Worm (Caenorhabditis elegans): Measurements from ENCODE around the gene nlp-82.

The nlp-82 gene

ce11 chrII:9236283-9236682 is 17.8 kb downstream of the nlp-82 start, which contains the start of gene T26C5.3:
T26C5.3 (plus strand) TSS chrII:9236583.
- TF ChIP-seq pros-1 (tag; optimal IDR thresholded peaks at IDR 0.05), result no peak
- no peak for TF ChIP-seq Y22D7AL.16 (tag; optimal IDR thresholded peaks at IDR 0.05)
- no peak for TF ChIP-seq madf-2 (tag; optimal IDR thresholded peaks at IDR 0.05)
- no peak for TF ChIP-seq ceh-6 (GFP tag; optimal IDR thresholded peaks at IDR 0.05)
- no peak for TF ChIP-seq hlh-8 (tag; optimal IDR thresholded peaks at IDR 0.05)
- no peak for TF ChIP-seq ceh-34 (tag; optimal IDR thresholded peaks at IDR 0.05)
- TF ChIP-seq hlh-15 (tag; optimal IDR thresholded peaks at IDR 0.05), result no peak
- no peak for TF ChIP-seq C38D4.7 (GFP tag; optimal IDR thresholded peaks at IDR 0.05)
- TF ChIP-seq unc-42 (tag; optimal IDR thresholded peaks at IDR 0.05), result no peak
- TF ChIP-seq tbx-2 (tag; optimal IDR thresholded peaks at IDR 0.05), result no peak
- TF ChIP-seq ceh-22 (tag; optimal IDR thresholded peaks at IDR 0.05), result no peak

DNA sequence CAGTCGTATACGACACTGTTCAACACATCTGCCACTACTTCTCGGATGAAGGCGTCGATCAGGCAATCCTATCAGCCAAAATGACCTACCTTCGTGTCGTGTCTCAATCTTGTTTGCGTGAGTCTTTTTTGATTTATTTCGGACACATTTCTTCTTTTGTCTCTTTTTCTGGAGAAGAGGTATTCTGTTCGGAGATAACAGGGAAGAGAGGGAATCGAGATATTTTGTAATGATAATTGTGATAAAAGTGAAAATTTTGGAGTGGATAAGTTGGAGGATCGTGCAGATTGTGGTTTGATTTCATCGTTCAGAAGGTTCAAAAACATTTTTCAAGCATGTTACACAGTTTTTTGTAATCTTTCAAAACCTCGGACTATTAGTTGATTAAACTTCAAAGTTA is 20.3 kb downstream of the nlp-82 start:
- TF ChIP-seq lim-6 (tag; optimal IDR thresholded peaks at IDR 0.05) (no peak), tbx-2 (tag; optimal IDR thresholded peaks at IDR 0.05) (no peak), pha-2 (tag; optimal IDR thresholded peaks at IDR 0.05) (no peak), npax-4 (tag; optimal IDR thresholded peaks at IDR 0.05) (no peak), sdc-2 (tag; optimal IDR thresholded peaks at IDR 0.05) (no peak), fkh-10 (GFP tag; optimal IDR thresholded peaks at IDR 0.05) (no peak), elt-4 (tag; optimal IDR thresholded peaks at IDR 0.05) (no peak), fkh-6 (tag; optimal IDR thresholded peaks at IDR 0.05) (no peak), hlh-15 (tag; optimal IDR thresholded peaks at IDR 0.05) (no peak), ceh-31 (tag; optimal IDR thresholded peaks at IDR 0.05) (no peak)

DNA sequence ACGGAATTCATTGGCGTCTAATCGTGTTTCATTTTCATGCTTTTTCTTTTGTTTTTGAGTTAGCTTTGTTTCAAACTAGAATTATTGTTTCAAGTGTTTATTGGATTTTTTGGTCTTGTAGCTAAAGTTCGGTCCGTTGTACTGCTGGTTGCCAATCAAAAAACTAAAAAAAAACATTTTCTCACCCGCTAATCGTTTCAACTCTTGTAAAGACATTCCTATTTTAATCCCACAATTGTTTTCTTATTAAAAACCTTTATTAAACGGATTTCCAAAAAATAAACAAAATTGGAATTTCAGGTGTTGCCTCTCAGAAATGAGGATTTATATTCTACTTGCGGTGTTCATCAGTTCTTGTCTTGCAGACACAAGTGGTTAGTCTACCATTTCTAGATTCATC is 21.2 kb downstream of the nlp-82 start, which contains the start of gene T26C5.2:
Gene T26C5.2, plus strand, starts transcription at position 301 of the 400 bp plus-strand sequence.
- TF ChIP-seq hlh-30 (tag; optimal IDR thresholded peaks at IDR 0.05; ENCODE audit: insufficient read depth) (no peak), K02D7.2 (tag; optimal IDR thresholded peaks at IDR 0.05) (no peak), ceh-2 (tag; optimal IDR thresholded peaks at IDR 0.05) (no peak), hlh-6 (tag; optimal IDR thresholded peaks at IDR 0.05) (no peak), dve-1 (tag; optimal IDR thresholded peaks at IDR 0.05) (no peak), ceh-24 (tag; optimal IDR thresholded peaks at IDR 0.05) (no peak), zip-5 (tag; optimal IDR thresholded peaks at IDR 0.05) (no peak), unc-42 (tag; optimal IDR thresholded peaks at IDR 0.05) (no peak), ceh-30 (tag; optimal IDR thresholded peaks at IDR 0.05) (no peak), pha-2 (tag; optimal IDR thresholded peaks at IDR 0.05) (no peak), elt-4 (tag; optimal IDR thresholded peaks at IDR 0.05) (no peak), pros-1 (tag; optimal IDR thresholded peaks at IDR 0.05) (no peak), fkh-10 (GFP tag; optimal IDR thresholded peaks at IDR 0.05) (no peak), ceh-22 (tag; optimal IDR thresholded peaks at IDR 0.05) (no peak), ceh-6 (GFP tag; optimal IDR thresholded peaks at IDR 0.05) (no peak), ceh-18 (tag; optimal IDR thresholded peaks at IDR 0.05) (no peak), ceh-31 (tag; optimal IDR thresholded peaks at IDR 0.05) (no peak)

ce11 chrII:9232493-9232892 is 21.6 kb downstream of the nlp-82 start:
- TF ChIP-seq T23F11.4 (GFP tag; optimal IDR thresholded peaks at IDR 0.05), result no peak

- peak; percentile 68 for TF ChIP-seq elt-2 (tag; optimal IDR thresholded peaks at IDR 0.05)
- no peak for TF ChIP-seq ceh-14 (tag; optimal IDR thresholded peaks at IDR 0.05)
Observed at ce11 chrII:9231240-9231639, 22.8 kb downstream of the nlp-82 start, which contains the start of gene gst-13. gst-13 (plus strand) TSS chrII:9231457.

DNA sequence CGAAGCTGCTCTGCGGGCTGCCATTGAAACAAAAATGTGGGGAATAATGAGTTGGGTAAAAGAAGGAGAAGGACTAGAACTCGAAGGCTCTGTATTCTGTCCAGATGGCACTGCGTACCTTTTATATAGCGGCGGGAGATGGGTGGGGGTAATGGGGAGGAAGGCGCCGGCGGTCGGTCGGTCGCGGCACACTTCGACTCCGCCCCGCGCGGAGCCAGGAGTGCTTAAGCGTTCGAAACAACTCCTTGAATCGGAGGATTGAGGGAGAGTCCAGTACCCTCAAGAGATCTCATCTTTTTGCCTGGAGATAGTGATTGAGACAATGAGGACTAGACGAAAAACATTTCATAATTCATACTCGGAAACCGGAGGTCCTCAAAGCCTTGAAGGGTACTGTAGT is 27.0 kb downstream of the nlp-82 start, which contains the start of gene abu-14:
Gene abu-14, minus strand, starts transcription at position 81 of the 400 bp plus-strand sequence.
- no peak for TF ChIP-seq ceh-45 (GFP tag; IDR thresholded peaks at IDR 0.05)
- TF ChIP-seq ttx-3 (tag; optimal IDR thresholded peaks at IDR 0.05), result no peak
- no peak for TF ChIP-seq npax-4 (tag; optimal IDR thresholded peaks at IDR 0.05)
- no peak for TF ChIP-seq elt-4 (tag; optimal IDR thresholded peaks at IDR 0.05)
- TF ChIP-seq F13H6.1 (tag; optimal IDR thresholded peaks at IDR 0.05), result no peak
- no peak for TF ChIP-seq lim-6 (tag; optimal IDR thresholded peaks at IDR 0.05)
- TF ChIP-seq tbx-2 (tag; optimal IDR thresholded peaks at IDR 0.05), result no peak
